Fruit fly (Drosophila melanogaster): ENCODE measurements around the gene CG14143.

Gene CG14143

dm6 chr3L:11118627-11119395 is 16.0 kb upstream of the CG14143 start (continued):
- TF ChIP-seq Sox102F (GFP tag; optimal IDR thresholded peaks at IDR 0.05) (no peak), so (GFP tag; IDR thresholded peaks at IDR 0.05) (peak; percentile 91; the same call in 2 of the 3 replicates), CG4360 (GFP tag; IDR thresholded peaks at IDR 0.05) (peak; percentile 96), CG17568 (GFP tag; optimal IDR thresholded peaks at IDR 0.05) (peak; percentile 90), CG8478 (optimal IDR thresholded peaks at IDR 0.05) (no peak), CG1602 (GFP tag; optimal IDR thresholded peaks at IDR 0.05) (peak; percentile 44), bbx (GFP tag; IDR thresholded peaks at IDR 0.05; ENCODE audit: partially characterized antibody) (peak; percentile 26; the same call in 1 of the 2 replicates), CG15479 (GFP tag; optimal IDR thresholded peaks at IDR 0.05) (peak; percentile 86), bab2 (GFP tag; optimal IDR thresholded peaks at IDR 0.05) (peak; percentile 77), crp (GFP tag; optimal IDR thresholded peaks at IDR 0.05) (peak in 1 of 2 experiments; percentile 32), tx (GFP tag; optimal IDR thresholded peaks at IDR 0.05) (peak; percentile 47), Mad (GFP tag; optimal IDR thresholded peaks at IDR 0.05) (peak; percentile 7), HLH3B (GFP tag; IDR thresholded peaks at IDR 0.05) (peak; percentile 33; the same call in 1 of the 2 replicates), CG2116 (GFP tag; optimal IDR thresholded peaks at IDR 0.05) (peak; percentile 54), Nf-YC (tag; optimal IDR thresholded peaks at IDR 0.05) (peak; percentile 24), CG8089 (GFP tag; optimal IDR thresholded peaks at IDR 0.05) (peak; percentile 74), gro (GFP tag; optimal IDR thresholded peaks at IDR 0.05) (peak; percentile 72), CG17829 (tag; optimal IDR thresholded peaks at IDR 0.05) (peak; percentile 50), CG16779 (GFP tag; IDR thresholded peaks at IDR 0.05) (0 out of 2 replicates have a peak, but pooled peaks have one; percentile 34), CoRest (tag; optimal IDR thresholded peaks at IDR 0.05) (peak; percentile 46), CG5180 (GFP tag; optimal IDR thresholded peaks at IDR 0.05) (peak; percentile 77), CG13424 (tag; optimal IDR thresholded peaks at IDR 0.05) (peak; percentile 72), usp (GFP tag; optimal IDR thresholded peaks at IDR 0.05) (no peak), tio (GFP tag; optimal IDR thresholded peaks at IDR 0.05) (no peak), ken (GFP tag; IDR thresholded peaks at IDR 0.05) (no peak), repo (GFP tag; optimal IDR thresholded peaks at IDR 0.05) (peak; percentile 49), odd (GFP tag; optimal IDR thresholded peaks at IDR 0.05) (peak; percentile 58), CG2889 (GFP tag; IDR thresholded peaks at IDR 0.05) (no peak), CG6254 (GFP tag; optimal IDR thresholded peaks at IDR 0.05) (peak; percentile 61), en (GFP tag; optimal IDR thresholded peaks at IDR 0.05) (peak; percentile 47), CG30431 (GFP tag; optimal IDR thresholded peaks at IDR 0.05) (no peak), CG18476 (GFP tag; optimal IDR thresholded peaks at IDR 0.05) (peak; percentile 46), sqz (GFP tag; optimal IDR thresholded peaks at IDR 0.05) (peak; percentile 82), Dref (GFP tag; IDR thresholded peaks at IDR 0.05) (no peak), kah (GFP tag; optimal IDR thresholded peaks at IDR 0.05) (peak; percentile 58), sens-2 (GFP tag; IDR thresholded peaks at IDR 0.05) (peak; percentile 68), CG18599 (GFP tag; optimal IDR thresholded peaks at IDR 0.05) (peak; percentile 91), Hey (tag; optimal IDR thresholded peaks at IDR 0.05) (peak; percentile 84), nau (GFP tag; optimal IDR thresholded peaks at IDR 0.05) (peak; percentile 83), CG33213 (GFP tag; optimal IDR thresholded peaks at IDR 0.05) (peak; percentile 70), CG11696 (GFP tag; IDR thresholded peaks at IDR 0.05) (0 out of 2 replicates have a peak, but pooled peaks have one; percentile 26), Hand (GFP tag; optimal IDR thresholded peaks at IDR 0.05) (peak; percentile 58), CG12155 (GFP tag; optimal IDR thresholded peaks at IDR 0.05) (peak; percentile 61), CG7839 (tag; optimal IDR thresholded peaks at IDR 0.05) (peak; percentile 32), twi (tag; optimal IDR thresholded peaks at IDR 0.05) (peak; percentile 54), Ptx1 (GFP tag; IDR thresholded peaks at IDR 0.05) (no peak), cad (GFP tag; optimal IDR thresholded peaks at IDR 0.05) (no peak), CG12942 (GFP tag; optimal IDR thresholded peaks at IDR 0.05) (peak; percentile 44), al (GFP tag; IDR thresholded peaks at IDR 0.05) (no peak), ttk (GFP tag; IDR thresholded peaks at IDR 0.05) (no peak)

Measured in whole organism, embryonic.